Worm (Caenorhabditis elegans): ENCODE data around the gene nkb-3.

DNA sequence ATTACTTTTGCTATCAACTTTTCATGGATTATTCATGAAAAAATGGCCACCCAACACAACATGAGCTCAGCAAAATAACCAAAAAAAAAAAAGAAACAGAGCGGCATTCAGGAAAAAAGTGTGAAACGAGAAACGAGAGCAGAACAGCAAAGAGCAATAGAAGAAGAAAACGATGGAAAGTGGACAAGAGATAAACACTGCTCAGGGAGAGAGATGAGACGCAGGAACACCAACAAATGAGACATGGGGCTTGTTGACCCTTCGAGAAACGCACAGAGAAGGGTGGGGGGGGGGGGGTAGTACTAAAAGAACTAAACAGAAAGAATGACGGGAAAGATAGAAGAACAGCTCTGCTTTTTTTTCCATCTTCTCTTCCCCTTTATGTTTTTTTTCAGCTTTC is 41.6 kb upstream of the nkb-3 start:
- TF ChIP-seq dao-5 (tag; optimal IDR thresholded peaks at IDR 0.05) (no peak), him-1 (tag; optimal IDR thresholded peaks at IDR 0.05) (no peak)
